Fruit fly (Drosophila melanogaster) whole organism, pupa: ENCODE data around the gene CG34012.

Experiments
- CG12605 ChIP-seq: fragments of 200-800 bp; sonication (Bioruptor generic); IDR thresholded peaks from 2 replicates; pipeline ENCODE4 v1.3.6; 2022; ENCODE audit warnings: missing biosample characterization, missing genetic modification characterization
- CG14655 ChIP-seq: fragments of 200-800 bp; sonication (Bioruptor generic); optimal IDR thresholded peaks from 3 replicates; lab custom pipeline; 2017; ENCODE audit warnings: mild to moderate bottlenecking, missing biosample characterization, missing genetic modification reagents, missing genetic modification characterization
- CG9948 ChIP-seq: fragments of 200-800 bp; sonication (Bioruptor generic); optimal IDR thresholded peaks from 2 replicates; lab custom pipeline; 2018; ENCODE audit warnings: missing biosample characterization, mild to moderate bottlenecking, missing genetic modification characterization, moderate library complexity
- D1 ChIP-seq: fragments of 200-800 bp; sonication (Bioruptor generic); optimal IDR thresholded peaks from 2 replicates; lab custom pipeline; 2018; ENCODE audit warnings: missing biosample characterization, mild to moderate bottlenecking, missing genetic modification characterization, moderate library complexity
- Ets98B ChIP-seq: fragments of 200-800 bp; sonication (Bioruptor generic); IDR thresholded peaks from 2 replicates; pipeline ENCODE4 v1.3.6; 2022; ENCODE audit warnings: missing biosample characterization, missing genetic modification characterization
- Pif1A ChIP-seq: fragments of 200-800 bp; sonication (Bioruptor generic); optimal IDR thresholded peaks from 3 replicates; lab custom pipeline; 2016; ENCODE audit warnings: missing biosample characterization, missing genetic modification characterization
- rn ChIP-seq: fragments of 200-800 bp; sonication (Bioruptor generic); IDR thresholded peaks from 2 replicates; pipeline ENCODE4 v1.3.6; 2022; ENCODE audit warnings: missing biosample characterization, missing genetic modification characterization

- no peak for TF ChIP-seq Pif1A (GFP tag; lab: Kevin White, UChicago)
- no peak for TF ChIP-seq Ets98B
- no peak for TF ChIP-seq D1 (tag; lab: Kevin White, UChicago)
- TF ChIP-seq CG12605 (GFP tag; lab: Robert Waterston, UW) = no peak
- no peak for TF ChIP-seq CG9948
- TF ChIP-seq rn (GFP tag; lab: Robert Waterston, UW) = no peak
- TF ChIP-seq CG14655 (GFP tag; lab: Kevin White, UChicago) = no peak
Measured at dm6 chr3L:11124841-11125240, 15.5 kb upstream of the CG34012 start.
